Worm (Caenorhabditis elegans) whole organism, L4 larva: Measurements from ENCODE around the gene ttr-23.
A peak's percentile ranks its signal among the peaks of the same experiment; 100 is the strongest.

ENCODE experiments used
- F37D6.2 ChIP-seq: sonication (generic microtip); optimal IDR thresholded peaks from 2 replicates; lab custom pipeline; 2016; ENCODE audit warnings: mild to moderate bottlenecking, missing genetic modification characterization, missing compliant biosample characterization
- F49E8.2 ChIP-seq: sonication (generic microtip); optimal IDR thresholded peaks from 2 replicates; lab custom pipeline; 2016; ENCODE audit warnings: missing compliant biosample characterization, mild to moderate bottlenecking, missing genetic modification characterization, borderline replicate concordance
- Y5F2A.4 ChIP-seq: fragments of 200-800 bp; sonication (Bioruptor generic); optimal IDR thresholded peaks from 2 replicates; lab custom pipeline; 2018; ENCODE audit warnings: mild to moderate bottlenecking, missing genetic modification characterization, missing compliant biosample characterization
- Y75B8A.6 ChIP-seq: fragments of 200-800 bp; sonication (Bioruptor generic); IDR thresholded peaks from 2 replicates; pipeline ENCODE4 v1.3.6; 2022; ENCODE audit warnings: missing genetic modification reagents, missing genetic modification characterization, missing compliant biosample characterization
- ZK546.5 ChIP-seq, 2 experiments: sonication (generic microtip); optimal IDR thresholded peaks; 2 replicates each; lab custom pipeline; 2017; ENCODE audit warnings: missing biosample characterization in 2 of 2, missing genetic modification characterization in 2 of 2
- aha-1 ChIP-seq: fragments of 150-350 bp; peaks from one replicate; lab custom pipeline; 2014; ENCODE audit warnings: missing biosample characterization, missing genetic modification characterization
- ceh-32 ChIP-seq: sonication (generic microtip); optimal IDR thresholded peaks from 2 replicates; lab custom pipeline; 2016; ENCODE audit warnings: mild to moderate bottlenecking, missing genetic modification characterization, missing compliant biosample characterization; ENCODE audit not compliant: poor library complexity
- ceh-44 ChIP-seq: fragments of 200-800 bp; sonication (Bioruptor generic); IDR thresholded peaks from 2 replicates; pipeline ENCODE4 v1.3.6; 2022; ENCODE audit warnings: missing genetic modification reagents, missing genetic modification characterization, missing compliant biosample characterization
- cey-2 ChIP-seq: sonication (generic microtip); optimal IDR thresholded peaks from 3 replicates; lab custom pipeline; 2017; ENCODE audit warnings: missing genetic modification characterization, mild to moderate bottlenecking, missing compliant biosample characterization, antibody characterized with exemption, borderline replicate concordance; ENCODE audit not compliant: insufficient read depth
- daf-16 ChIP-seq, 3 experiments: sonication (generic microtip); optimal IDR thresholded peaks; 2 replicates each; lab custom pipeline; 2016 to 2017; ENCODE audit warnings: missing genetic modification characterization in 3 of 3, missing genetic modification reagents in 3 of 3, mild to moderate bottlenecking in 2 of 3, missing compliant biosample characterization in 2 of 3, missing biosample characterization in 1 of 3, moderate library complexity in 1 of 3
- daf-19 ChIP-seq: fragments of 200-800 bp; sonication (Bioruptor generic); conservative IDR thresholded peaks from 2 replicates; pipeline ENCODE4 v1.3.6; 2022; ENCODE audit warnings: missing genetic modification characterization, missing compliant biosample characterization
- daf-8 ChIP-seq: fragments of 200-800 bp; sonication (Bioruptor generic); IDR thresholded peaks from 2 replicates; pipeline ENCODE4 v1.3.6; 2022; ENCODE audit warnings: missing genetic modification characterization, missing compliant biosample characterization
- dmd-8 ChIP-seq: fragments of 200-800 bp; sonication (Bioruptor generic); IDR thresholded peaks from 2 replicates; pipeline ENCODE4 v1.3.6; 2022; ENCODE audit warnings: missing genetic modification characterization, missing compliant biosample characterization
- duxl-1 ChIP-seq: sonication (generic microtip); optimal IDR thresholded peaks from 2 replicates; lab custom pipeline; 2016; ENCODE audit warnings: mild to moderate bottlenecking, missing genetic modification characterization, moderate library complexity, missing compliant biosample characterization; ENCODE audit not compliant: poor library complexity
- hif-1 ChIP-seq, 2 experiments: sonication (generic microtip); optimal IDR thresholded peaks; 2 replicates each; lab custom pipeline; 2016 to 2017; ENCODE audit warnings: missing compliant biosample characterization in 2 of 2, missing genetic modification characterization in 2 of 2, missing genetic modification reagents in 2 of 2, missing genotype in 2 of 2, mild to moderate bottlenecking in 1 of 2
- hlh-11 ChIP-seq: fragments of 200-800 bp; sonication (Bioruptor generic); optimal IDR thresholded peaks from 2 replicates; lab custom pipeline; 2018; ENCODE audit warnings: mild to moderate bottlenecking, missing genetic modification characterization, missing compliant biosample characterization
- hlh-30 ChIP-seq: sonication (generic microtip); optimal IDR thresholded peaks from 2 replicates; lab custom pipeline; 2017; ENCODE audit warnings: antibody characterized with exemption, mild to moderate bottlenecking, missing genetic modification characterization, missing compliant biosample characterization; ENCODE audit not compliant: insufficient read depth
- hmg-1.1 ChIP-seq: fragments of 200-800 bp; sonication (Bioruptor generic); IDR thresholded peaks from 2 replicates; pipeline ENCODE4 v1.3.6; 2022; ENCODE audit warnings: missing genetic modification reagents, missing genetic modification characterization, missing compliant biosample characterization
- lim-7 ChIP-seq: fragments of 200-800 bp; sonication (Bioruptor generic); IDR thresholded peaks from 2 replicates; pipeline ENCODE4 v1.3.6; 2022; ENCODE audit warnings: missing genetic modification characterization, missing compliant biosample characterization
- lin-13 ChIP-seq: fragments of 150-350 bp; optimal IDR thresholded peaks from 2 replicates; lab custom pipeline; 2014; ENCODE audit warnings: missing biosample characterization, missing genetic modification reagents, missing genetic modification characterization
- lin-29 ChIP-seq: fragments of 200-800 bp; sonication (Bioruptor generic); IDR thresholded peaks from 2 replicates; pipeline ENCODE4 v1.3.6; 2022; ENCODE audit warnings: missing genetic modification reagents, missing genetic modification characterization, missing compliant biosample characterization
- mep-1 ChIP-seq: fragments of 150-350 bp; sonication (generic microtip); optimal IDR thresholded peaks from 3 replicates; lab custom pipeline; 2014; ENCODE audit warnings: missing biosample characterization, missing genetic modification characterization
- mes-2 ChIP-seq: sonication (generic microtip); optimal IDR thresholded peaks from 2 replicates; lab custom pipeline; 2016; ENCODE audit warnings: missing genotype, mild to moderate bottlenecking, missing genetic modification characterization, missing compliant biosample characterization; ENCODE audit not compliant: poor library complexity, severe bottlenecking
- nhr-10 ChIP-seq: fragments of 150-350 bp; optimal IDR thresholded peaks from 2 replicates; lab custom pipeline; 2014; ENCODE audit warnings: missing biosample characterization, missing genetic modification characterization
- nhr-11 ChIP-seq: fragments of 150-350 bp; optimal IDR thresholded peaks from 2 replicates; lab custom pipeline; 2014; ENCODE audit warnings: missing biosample characterization, missing genetic modification characterization
- nhr-28 ChIP-seq: fragments of 150-350 bp; optimal IDR thresholded peaks from 2 replicates; lab custom pipeline; 2014; ENCODE audit warnings: missing biosample characterization, missing genetic modification characterization
- nhr-6 ChIP-seq: fragments of 150-350 bp; optimal IDR thresholded peaks from 2 replicates; lab custom pipeline; 2014; ENCODE audit warnings: missing biosample characterization, missing genetic modification characterization
- nhr-76 ChIP-seq: fragments of 150-350 bp; optimal IDR thresholded peaks from 2 replicates; lab custom pipeline; 2014; ENCODE audit warnings: missing biosample characterization, missing genetic modification characterization
- php-3 ChIP-seq: fragments of 200-800 bp; sonication (Bioruptor generic); IDR thresholded peaks from 2 replicates; pipeline ENCODE4 v1.3.6; 2022; ENCODE audit warnings: missing genetic modification reagents, missing genetic modification characterization, missing compliant biosample characterization
- sdz-12 ChIP-seq: fragments of 200-800 bp; sonication (Bioruptor generic); optimal IDR thresholded peaks from 2 replicates; lab custom pipeline; 2018; ENCODE audit warnings: mild to moderate bottlenecking, missing genetic modification characterization, missing compliant biosample characterization
- skn-1 ChIP-seq: fragments of 150-350 bp; optimal IDR thresholded peaks from 2 replicates; lab custom pipeline; 2014; ENCODE audit warnings: missing biosample characterization, missing genetic modification characterization
- snpc-1.2 ChIP-seq: fragments of 200-800 bp; sonication (Bioruptor generic); IDR thresholded peaks from 2 replicates; pipeline ENCODE4 v1.3.6; 2022; ENCODE audit warnings: missing genetic modification reagents, missing genetic modification characterization, missing compliant biosample characterization
- snpc-4 ChIP-seq: fragments of 150-350 bp; optimal IDR thresholded peaks from 2 replicates; lab custom pipeline; 2014; ENCODE audit warnings: missing biosample characterization, missing genetic modification characterization
- spr-1 ChIP-seq: sonication (generic microtip); optimal IDR thresholded peaks from 2 replicates; lab custom pipeline; 2016; ENCODE audit warnings: mild to moderate bottlenecking, missing genetic modification characterization, missing compliant biosample characterization
- spr-3 ChIP-seq: fragments of 200-800 bp; sonication (Bioruptor generic); optimal IDR thresholded peaks from 2 replicates; lab custom pipeline; 2018; ENCODE audit warnings: mild to moderate bottlenecking, missing genetic modification characterization, missing compliant biosample characterization
- tag-97 ChIP-seq: fragments of 200-800 bp; sonication (Bioruptor generic); IDR thresholded peaks from 2 replicates; pipeline ENCODE4 v1.3.6; 2022; ENCODE audit warnings: missing genetic modification characterization, missing compliant biosample characterization
- unc-130 ChIP-seq: sonication (generic microtip); optimal IDR thresholded peaks from 2 replicates; lab custom pipeline; 2016; ENCODE audit warnings: missing genetic modification reagents, missing genetic modification characterization, missing compliant biosample characterization
- unc-62 ChIP-seq, 3 experiments: fragments of 150-350 bp in 1 of 3; sonication (generic microtip); optimal IDR thresholded peaks in 2 of 3; peaks in 1 of 3; 1 replicate in 1 of 3; 2 replicates in 2 of 3; lab custom pipeline; 2014 to 2017; ENCODE audit warnings: missing biosample characterization in 3 of 3, missing genetic modification characterization in 3 of 3, missing genetic modification reagents in 3 of 3, missing genotype in 1 of 3
- zip-11 ChIP-seq: fragments of 200-800 bp; sonication (Bioruptor generic); IDR thresholded peaks from 2 replicates; pipeline ENCODE4 v1.3.6; 2022; ENCODE audit warnings: missing genetic modification characterization, missing compliant biosample characterization
- ztf-11 ChIP-seq: fragments of 150-350 bp; optimal IDR thresholded peaks from 2 replicates; lab custom pipeline; 2014; ENCODE audit warnings: missing biosample characterization, missing genetic modification characterization
- ztf-7 ChIP-seq: fragments of 150-350 bp; optimal IDR thresholded peaks from 2 replicates; lab custom pipeline; 2014; ENCODE audit warnings: missing biosample characterization, missing genetic modification characterization

Gene ttr-23

ce11 chrV:10578938-10579337, 10.7 kb downstream of the ttr-23 start, which contains the start of the genes erh-1 and lpd-9 (continued):
- TF ChIP-seq lin-29 (GFP tag; lab: Robert Waterston, UW), result no peak
- peak; percentile 13 for TF ChIP-seq nhr-11 (tag; lab: Kevin White, UChicago)
- TF ChIP-seq nhr-6 (tag; lab: Kevin White, UChicago), result no peak
- no peak for TF ChIP-seq ZK546.5 (tag; optimal IDR thresholded peaks at IDR 0.05; lab: Kevin White, UChicago)
- TF ChIP-seq nhr-76 (tag; lab: Kevin White, UChicago), result no peak
- no peak for TF ChIP-seq tag-97 (GFP tag; lab: Robert Waterston, UW)
- no peak for TF ChIP-seq skn-1
- TF ChIP-seq spr-1 (tag; lab: Kevin White, UChicago), result peak; percentile 52
- no peak for TF ChIP-seq nhr-10 (tag; lab: Kevin White, UChicago)
- no peak for TF ChIP-seq snpc-1.2 (GFP tag; lab: Robert Waterston, UW)
- TF ChIP-seq hlh-11 (tag; lab: Kevin White, UChicago), result peak; percentile 69
- TF ChIP-seq ztf-7 (tag; lab: Kevin White, UChicago), result peak; percentile 38
- no peak for TF ChIP-seq Y75B8A.6
- TF ChIP-seq hlh-30 (tag; lab: Kevin White, UChicago), result peak; percentile 62
- TF ChIP-seq F37D6.2, result peak; percentile 50
- TF ChIP-seq ztf-11 (tag; lab: Kevin White, UChicago), result no peak
- TF ChIP-seq nhr-28, result peak; percentile 7
- TF ChIP-seq spr-3, result no peak
- no peak for TF ChIP-seq lin-13 (GFP tag; lab: Kevin White, UChicago)
- no peak for TF ChIP-seq daf-19 (GFP tag; lab: Robert Waterston, UW)
- peak; percentile 73; the same call in 1 of the 2 replicates for TF ChIP-seq php-3
- peak; percentile 85 for TF ChIP-seq mes-2 (tag; lab: Kevin White, UChicago)
- peak; percentile 80 for TF ChIP-seq mep-1
- TF ChIP-seq duxl-1 (tag; lab: Kevin White, UChicago), result peak; percentile 66
- no peak for TF ChIP-seq hif-1 (tag; optimal IDR thresholded peaks at IDR 0.05; lab: Kevin White, UChicago)
- TF ChIP-seq cey-2 (tag; lab: Kevin White, UChicago), result no peak
- no peak for TF ChIP-seq daf-8 (GFP tag; lab: Robert Waterston, UW)
- TF ChIP-seq lim-7 (GFP tag; lab: Robert Waterston, UW), result no peak
- no peak for TF ChIP-seq zip-11 (GFP tag; lab: Robert Waterston, UW)
- no peak for TF ChIP-seq Y5F2A.4 (GFP tag; lab: Kevin White, UChicago)
- TF ChIP-seq snpc-4, result no peak
- peak; percentile 33 for TF ChIP-seq F49E8.2 (tag; lab: Kevin White, UChicago)
- TF ChIP-seq aha-1 (tag; lab: Kevin White, UChicago), result no peak
- no peak for TF ChIP-seq ceh-32 (tag; lab: Kevin White, UChicago)
- no peak for TF ChIP-seq sdz-12 (GFP tag; lab: Kevin White, UChicago)
- TF ChIP-seq, all 104 proteins: peak for 35

- TF ChIP-seq lim-7 (GFP tag; lab: Robert Waterston, UW), result no peak
- TF ChIP-seq unc-130 (GFP tag; lab: Kevin White, UChicago), result no peak
- TF ChIP-seq dmd-8, result no peak
- no peak for TF ChIP-seq hmg-1.1 (GFP tag; lab: Robert Waterston, UW)
- TF ChIP-seq daf-19 (GFP tag; lab: Robert Waterston, UW), result 0 out of 2 replicates have a peak, but pooled peaks have one; percentile 27
- no peak for TF ChIP-seq daf-16 (GFP tag; optimal IDR thresholded peaks at IDR 0.05; lab: Kevin White, UChicago)
- TF ChIP-seq daf-16 (tag; optimal IDR thresholded peaks at IDR 0.05; lab: Kevin White, UChicago), result no peak
- TF ChIP-seq ceh-44 (GFP tag; lab: Robert Waterston, UW), result no peak
- no peak for TF ChIP-seq unc-62 (GFP tag; optimal IDR thresholded peaks at IDR 0.05 in 1 of 2; lab: Kevin White, UChicago)
- no peak for TF ChIP-seq unc-62 (tag; optimal IDR thresholded peaks at IDR 0.05; lab: Kevin White, UChicago)
Measured at ce11 chrV:10578226-10578625, 11.4 kb downstream of the ttr-23 start, which contains the start of gene mics-1. TSS of gene mics-1 (minus strand) at chrV:10578326.
